Fruit fly (Drosophila melanogaster) whole organism, embryonic: ENCODE data around the gene CG42299.

Experiments
- Atf3 ChIP-seq: fragments of 200-800 bp; sonication (Bioruptor generic); optimal IDR thresholded peaks from 3 replicates; lab custom pipeline; 2016; ENCODE audit warnings: missing biosample characterization, missing genetic modification characterization
- B-H1 ChIP-seq: fragments of 200-800 bp; sonication (Bioruptor generic); IDR thresholded peaks from 3 replicates; pipeline ENCODE4 v1.3.6; 2022; ENCODE audit warnings: missing biosample characterization, missing genetic modification characterization
- Bgb ChIP-seq: fragments of 200-800 bp; sonication (Bioruptor generic); IDR thresholded peaks from 2 replicates; pipeline ENCODE4 v1.3.6; 2022; ENCODE audit warnings: missing biosample characterization, missing genetic modification characterization; ENCODE audit not compliant: partially characterized antibody
- CG10543 ChIP-seq: fragments of 200-800 bp; sonication (Bioruptor generic); optimal IDR thresholded peaks from 3 replicates; lab custom pipeline; 2017; ENCODE audit warnings: missing biosample characterization, mild to moderate bottlenecking, missing genetic modification characterization, moderate library complexity
- CG10979 ChIP-seq: fragments of 200-800 bp; sonication (Bioruptor generic); optimal IDR thresholded peaks from 2 replicates; lab custom pipeline; 2018; ENCODE audit warnings: missing biosample characterization, mild to moderate bottlenecking, missing genetic modification characterization, moderate library complexity
- CG11093 ChIP-seq: fragments of 200-800 bp; sonication (Bioruptor generic); IDR thresholded peaks from 3 replicates; pipeline ENCODE4 v1.3.6; 2022; ENCODE audit warnings: missing biosample characterization, missing genetic modification characterization
- CG11247 ChIP-seq: fragments of 200-800 bp; sonication (Bioruptor generic); IDR thresholded peaks from 2 replicates; pipeline ENCODE4 v1.3.6; 2022; ENCODE audit warnings: missing biosample characterization, missing genetic modification characterization
- CG11504 ChIP-seq: fragments of 200-800 bp; sonication (Bioruptor generic); optimal IDR thresholded peaks from 3 replicates; lab custom pipeline; 2019; ENCODE audit warnings: missing biosample characterization, mild to moderate bottlenecking, missing genetic modification characterization, moderate library complexity
- CG14014 ChIP-seq: fragments of 200-800 bp; sonication (Bioruptor generic); IDR thresholded peaks from 2 replicates; pipeline ENCODE4 v1.3.6; 2022; ENCODE audit warnings: missing biosample characterization, missing genetic modification characterization
- CG14441 ChIP-seq: fragments of 200-800 bp; sonication (Bioruptor generic); IDR thresholded peaks from 2 replicates; pipeline ENCODE4 v1.3.6; 2022; ENCODE audit warnings: missing biosample characterization, missing genetic modification characterization
- CG17912 ChIP-seq: fragments of 200-800 bp; sonication (Bioruptor generic); optimal IDR thresholded peaks from 2 replicates; lab custom pipeline; 2018; ENCODE audit warnings: missing biosample characterization, mild to moderate bottlenecking, missing genetic modification characterization
- CG18262 ChIP-seq: fragments of 200-800 bp; optimal IDR thresholded peaks from 3 replicates; lab custom pipeline; 2019; ENCODE audit warnings: missing biosample characterization, mild to moderate bottlenecking, missing genetic modification characterization, moderate library complexity
- CG1832 ChIP-seq: fragments of 200-800 bp; sonication (Bioruptor generic); optimal IDR thresholded peaks from 2 replicates; lab custom pipeline; 2017; ENCODE audit warnings: missing biosample characterization, mild to moderate bottlenecking, missing genetic modification characterization, inconsistent platforms
- CG18599 ChIP-seq: fragments of 200-800 bp; sonication (Bioruptor generic); optimal IDR thresholded peaks from 3 replicates; lab custom pipeline; 2017; ENCODE audit warnings: missing biosample characterization, missing genetic modification characterization, mild to moderate bottlenecking, moderate library complexity, missing genetic modification reagents
- CG18764 ChIP-seq: fragments of 200-800 bp; sonication (Bioruptor generic); optimal IDR thresholded peaks from 3 replicates; lab custom pipeline; 2016; ENCODE audit warnings: missing biosample characterization, missing genetic modification characterization
- CG2199 ChIP-seq: fragments of 200-800 bp; sonication (Bioruptor generic); IDR thresholded peaks from 3 replicates; pipeline ENCODE4 v1.3.6; 2022; ENCODE audit warnings: missing biosample characterization, missing genetic modification characterization
- CG33213 ChIP-seq: fragments of 200-800 bp; sonication (Bioruptor generic); optimal IDR thresholded peaks from 3 replicates; lab custom pipeline; 2016; ENCODE audit warnings: missing biosample characterization, missing genetic modification characterization
- CG43689 ChIP-seq: fragments of 200-800 bp; sonication (Bioruptor generic); IDR thresholded peaks from 2 replicates; pipeline ENCODE4 v1.3.6; 2022; ENCODE audit warnings: missing biosample characterization, missing genetic modification characterization
- CG4617 ChIP-seq: fragments of 200-800 bp; sonication (Bioruptor generic); optimal IDR thresholded peaks from 3 replicates; lab custom pipeline; 2016; ENCODE audit warnings: missing biosample characterization, missing genetic modification characterization, borderline replicate concordance
- CG4820 ChIP-seq: fragments of 200-800 bp; sonication (Bioruptor generic); optimal IDR thresholded peaks from 3 replicates; lab custom pipeline; 2016; ENCODE audit warnings: missing biosample characterization, missing genetic modification characterization
- CG7271 ChIP-seq: fragments of 200-800 bp; sonication (Bioruptor generic); optimal IDR thresholded peaks from 2 replicates; lab custom pipeline; 2018; ENCODE audit warnings: missing biosample characterization, mild to moderate bottlenecking, missing genetic modification characterization, moderate library complexity
- CG8478 ChIP-seq: fragments of >200 bp; optimal IDR thresholded peaks from 2 replicates; lab custom pipeline; 2018
- CTCF ChIP-seq: fragments of 200-800 bp; sonication (Bioruptor generic); optimal IDR thresholded peaks from 2 replicates; lab custom pipeline; 2017; ENCODE audit warnings: missing biosample characterization, mild to moderate bottlenecking, missing genetic modification characterization, moderate library complexity
- CrebB ChIP-seq: fragments of 200-800 bp; sonication (Bioruptor generic); optimal IDR thresholded peaks from 3 replicates; lab custom pipeline; 2018; ENCODE audit warnings: missing biosample characterization, mild to moderate bottlenecking, missing genetic modification characterization
- Dip3 ChIP-seq: fragments of 200-800 bp; sonication (Bioruptor generic); optimal IDR thresholded peaks from 3 replicates; lab custom pipeline; 2016; ENCODE audit warnings: missing biosample characterization, missing genetic modification characterization
- E2f1 ChIP-seq: fragments of 200-800 bp; sonication (Bioruptor generic); IDR thresholded peaks from 2 replicates; pipeline ENCODE4 v1.3.6; 2022; ENCODE audit warnings: missing biosample characterization, missing genetic modification characterization
- Ets97D ChIP-seq: fragments of 200-800 bp; sonication (Bioruptor generic); optimal IDR thresholded peaks from 3 replicates; lab custom pipeline; 2016; ENCODE audit warnings: missing biosample characterization, missing genetic modification characterization
- GATAe ChIP-seq: fragments of 200-800 bp; sonication (Bioruptor generic); conservative IDR thresholded peaks from 2 replicates; pipeline ENCODE4 v1.3.6; 2022; ENCODE audit warnings: missing biosample characterization, missing genetic modification characterization
- H15 ChIP-seq: fragments of 200-800 bp; sonication (Bioruptor generic); IDR thresholded peaks from 3 replicates; pipeline ENCODE4 v1.3.6; 2022; ENCODE audit warnings: missing biosample characterization, missing genetic modification characterization
- Kr ChIP-seq: fragments of 200-800 bp; sonication (Bioruptor generic); optimal IDR thresholded peaks from 2 replicates; lab custom pipeline; 2017; ENCODE audit warnings: missing biosample characterization, mild to moderate bottlenecking, missing genetic modification characterization
- Max ChIP-seq: fragments of 200-800 bp; sonication (Bioruptor generic); optimal IDR thresholded peaks from 2 replicates; lab custom pipeline; 2016; ENCODE audit warnings: missing biosample characterization, mild to moderate bottlenecking, missing genetic modification characterization
- Scr ChIP-seq: fragments of 200-800 bp; sonication (Bioruptor generic); IDR thresholded peaks from 2 replicates; pipeline ENCODE4 v1.3.6; 2022; ENCODE audit warnings: missing biosample characterization, missing genetic modification characterization; ENCODE audit not compliant: partially characterized antibody
- Six4 ChIP-seq: fragments of 200-800 bp; sonication (Bioruptor generic); optimal IDR thresholded peaks from 2 replicates; lab custom pipeline; 2016; ENCODE audit warnings: missing biosample characterization, missing genetic modification characterization
- Sry-β ChIP-seq: fragments of 200-800 bp; sonication (Bioruptor generic); optimal IDR thresholded peaks from 2 replicates; lab custom pipeline; 2018; ENCODE audit warnings: missing biosample characterization, mild to moderate bottlenecking, missing genetic modification characterization, moderate library complexity
- ap ChIP-seq: fragments of 200-800 bp; sonication (Bioruptor generic); IDR thresholded peaks from 2 replicates; pipeline ENCODE4 v1.3.6; 2022; ENCODE audit warnings: missing biosample characterization, missing genetic modification characterization
- ase ChIP-seq: fragments of 200-800 bp; sonication (Bioruptor generic); IDR thresholded peaks from 3 replicates; pipeline ENCODE4 v1.3.6; 2022; ENCODE audit warnings: missing biosample characterization, missing genetic modification characterization
- bsh ChIP-seq, 2 experiments: fragments of 200-800 bp; sonication (Bioruptor generic); optimal IDR thresholded peaks; 2 replicates each; lab custom pipeline; 2017 to 2018; ENCODE audit warnings: mild to moderate bottlenecking in 2 of 2, missing biosample characterization in 2 of 2, missing genetic modification characterization in 2 of 2, moderate library complexity in 1 of 2
- cg ChIP-seq: fragments of 200-800 bp; sonication (Bioruptor generic); optimal IDR thresholded peaks from 3 replicates; lab custom pipeline; 2019; ENCODE audit warnings: missing biosample characterization, mild to moderate bottlenecking, missing genetic modification characterization, moderate library complexity
- dm ChIP-seq: fragments of 200-800 bp; sonication (Bioruptor generic); optimal IDR thresholded peaks from 3 replicates; lab custom pipeline; 2016; ENCODE audit warnings: missing biosample characterization, missing genetic modification characterization
- dmrt99B ChIP-seq: fragments of 200-800 bp; sonication (Bioruptor generic); optimal IDR thresholded peaks from 2 replicates; lab custom pipeline; 2018; ENCODE audit warnings: missing biosample characterization, mild to moderate bottlenecking, missing genetic modification characterization, moderate library complexity
- ems ChIP-seq: fragments of 200-800 bp; sonication (Bioruptor generic); optimal IDR thresholded peaks from 3 replicates; lab custom pipeline; 2016; ENCODE audit warnings: missing biosample characterization, missing genetic modification characterization
- ewg ChIP-seq: fragments of 200-800 bp; sonication (Bioruptor generic); optimal IDR thresholded peaks from 3 replicates; lab custom pipeline; 2017; ENCODE audit warnings: mild to moderate bottlenecking, missing biosample characterization, missing genetic modification reagents, missing genetic modification characterization
- h ChIP-seq: fragments of >200 bp; optimal IDR thresholded peaks from 2 replicates; lab custom pipeline; 2017
- inv ChIP-seq: fragments of 200-800 bp; sonication (Bioruptor generic); IDR thresholded peaks from 2 replicates; pipeline ENCODE4 v1.3.6; 2022; ENCODE audit warnings: missing biosample characterization, missing genetic modification characterization; ENCODE audit not compliant: partially characterized antibody
- knrl ChIP-seq: fragments of 200-800 bp; sonication (Bioruptor generic); IDR thresholded peaks from 3 replicates; pipeline ENCODE4 v1.3.6; 2022; ENCODE audit warnings: missing biosample characterization, missing genetic modification characterization; ENCODE audit not compliant: partially characterized antibody
- lab ChIP-seq: fragments of 200-800 bp; sonication (Bioruptor generic); optimal IDR thresholded peaks from 3 replicates; lab custom pipeline; 2017; ENCODE audit warnings: missing biosample characterization, missing genetic modification characterization, mild to moderate bottlenecking, moderate library complexity, missing genetic modification reagents
- lmd ChIP-seq: fragments of 200-800 bp; sonication (Bioruptor generic); IDR thresholded peaks from 2 replicates; pipeline ENCODE4 v1.3.6; 2022; ENCODE audit warnings: missing biosample characterization, missing genetic modification characterization
- org-1 ChIP-seq: fragments of 200-800 bp; sonication (Bioruptor generic); optimal IDR thresholded peaks from 2 replicates; lab custom pipeline; 2017; ENCODE audit warnings: missing biosample characterization, missing genetic modification characterization
- phol ChIP-seq: fragments of 200-800 bp; sonication (Bioruptor generic); optimal IDR thresholded peaks from 3 replicates; lab custom pipeline; 2018; ENCODE audit warnings: missing biosample characterization, mild to moderate bottlenecking, missing genetic modification characterization, moderate library complexity
- sima ChIP-seq: fragments of 200-800 bp; sonication (Bioruptor generic); optimal IDR thresholded peaks from 2 replicates; lab custom pipeline; 2016; ENCODE audit warnings: missing biosample characterization, missing genetic modification characterization
- unpg ChIP-seq: fragments of 200-800 bp; sonication (Bioruptor generic); optimal IDR thresholded peaks from 3 replicates; lab custom pipeline; 2018; ENCODE audit warnings: missing biosample characterization, mild to moderate bottlenecking, missing genetic modification characterization, moderate library complexity
- vfl ChIP-seq: fragments of 200-800 bp; sonication (Bioruptor generic); optimal IDR thresholded peaks from 2 replicates; lab custom pipeline; 2016; ENCODE audit warnings: missing biosample characterization, missing genetic modification characterization
- yki ChIP-seq: fragments of >200 bp; optimal IDR thresholded peaks from 3 replicates; lab custom pipeline; 2018

CG42299 gene

DNA sequence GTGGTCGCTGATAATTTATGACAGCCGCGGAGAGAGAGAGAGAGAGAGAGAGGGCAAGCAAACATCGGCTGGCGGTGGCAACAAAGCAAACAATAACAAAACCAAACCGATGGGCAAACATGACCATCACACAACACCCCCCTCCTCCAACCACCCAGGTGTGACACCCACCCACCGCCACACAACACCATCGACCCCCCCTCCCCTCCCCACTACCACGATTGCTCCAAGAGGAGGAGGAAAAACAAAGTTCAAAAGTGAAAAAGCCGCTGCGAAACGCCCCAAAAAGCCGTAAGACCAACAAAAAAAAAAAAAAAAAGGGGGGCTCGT, 44.1 kb upstream of the CG42299 start (continued):
- TF ChIP-seq GATAe (GFP tag; lab: Robert Waterston, UW) (no peak), ems (GFP tag; lab: Kevin White, UChicago) (no peak), CG18764 (GFP tag; lab: Kevin White, UChicago) (no peak), CG18262 (peak; percentile 11), Kr (GFP tag; lab: Kevin White, UChicago) (no peak), CG8478 (lab: Kevin White, UChicago) (no peak), ap (GFP tag; lab: Robert Waterston, UW) (no peak), CG7271 (tag; lab: Kevin White, UChicago) (no peak), h (lab: Kevin White, UChicago) (no peak), E2f1 (GFP tag; lab: Robert Waterston, UW) (peak; percentile 1; the same call in 1 of the 2 replicates), Max (GFP tag; lab: Kevin White, UChicago) (no peak), cg (GFP tag; lab: Kevin White, UChicago) (no peak), sima (GFP tag; lab: Kevin White, UChicago) (no peak), CG33213 (GFP tag; lab: Kevin White, UChicago) (no peak), knrl (GFP tag; lab: Robert Waterston, UW) (peak; percentile 12; the same call in 1 of the 3 replicates), vfl (no peak), CG2199 (GFP tag; lab: Robert Waterston, UW) (no peak), CG17912 (GFP tag; lab: Kevin White, UChicago) (no peak), Ets97D (no peak), CG18599 (GFP tag; lab: Kevin White, UChicago) (no peak), CG1832 (GFP tag; lab: Kevin White, UChicago) (peak; percentile 8), B-H1 (GFP tag; lab: Robert Waterston, UW) (no peak), H15 (GFP tag; lab: Robert Waterston, UW) (no peak), CG11504 (tag; lab: Kevin White, UChicago) (peak; percentile 68), org-1 (GFP tag; lab: Kevin White, UChicago) (peak; percentile 19), dmrt99B (tag; lab: Kevin White, UChicago) (peak; percentile 3), lmd (no peak), CG14441 (GFP tag; lab: Robert Waterston, UW) (no peak), CG10543 (GFP tag; lab: Kevin White, UChicago) (peak; percentile 2), bsh (GFP tag; optimal IDR thresholded peaks at IDR 0.05; lab: Kevin White, UChicago) (peak in 1 of 2 experiments; percentile 12), CG11093 (no peak), inv (GFP tag; lab: Robert Waterston, UW) (no peak), CTCF (no peak), Bgb (GFP tag; lab: Robert Waterston, UW) (no peak), dm (no peak), Scr (GFP tag; lab: Robert Waterston, UW) (no peak), CG14014 (GFP tag; lab: Robert Waterston, UW) (no peak), unpg (GFP tag; lab: Kevin White, UChicago) (peak; percentile 18), Sry-β (GFP tag; lab: Kevin White, UChicago) (no peak), Atf3 (GFP tag; lab: Kevin White, UChicago) (no peak), CrebB (tag; lab: Kevin White, UChicago) (peak; percentile 1), yki (no peak), lab (GFP tag; lab: Kevin White, UChicago) (peak; percentile 20), CG10979 (tag; lab: Kevin White, UChicago) (peak; percentile 16), Dip3 (GFP tag; lab: Kevin White, UChicago) (no peak), ase (GFP tag; lab: Robert Waterston, UW) (no peak), Six4 (GFP tag; lab: Kevin White, UChicago) (no peak), CG4617 (GFP tag; lab: Kevin White, UChicago) (no peak), CG43689 (GFP tag; lab: Robert Waterston, UW) (0 out of 2 replicates have a peak, but pooled peaks have one; percentile 2), phol (tag; lab: Kevin White, UChicago) (no peak), CG11247 (GFP tag; lab: Robert Waterston, UW) (no peak), CG4820 (GFP tag; lab: Kevin White, UChicago) (no peak), ewg (GFP tag; lab: Kevin White, UChicago) (no peak)
